Fruit fly (Drosophila melanogaster): ENCODE measurements around the gene CG15646.
A peak's percentile ranks its signal among the peaks of the same experiment; 100 is the strongest.

The CG15646 gene

DNA sequence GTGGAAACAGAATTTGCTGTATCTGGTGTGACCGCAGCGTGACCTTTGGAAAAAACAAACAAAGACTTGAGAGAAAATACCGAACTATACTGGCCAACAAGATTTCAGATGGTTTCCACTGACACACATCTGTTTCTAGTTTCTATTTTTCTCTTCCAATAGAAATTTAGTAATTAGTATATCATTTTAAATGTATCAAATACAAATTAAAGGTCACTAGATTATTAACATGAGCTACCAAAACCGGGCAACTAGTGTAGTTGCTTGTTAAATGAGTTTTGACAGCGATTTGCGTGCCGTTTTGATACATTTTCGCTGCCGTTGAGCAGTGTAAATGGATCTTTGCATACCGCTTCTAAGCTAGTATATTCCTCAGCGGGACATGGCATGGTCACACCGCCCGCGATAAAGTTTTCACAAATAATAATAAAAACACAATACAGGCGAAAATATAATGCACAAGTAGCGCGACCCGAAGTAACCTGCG lies 32.9 kb upstream of the CG15646 start, which contains the start of the genes Pis and Hap40 (continued):
- TF ChIP-seq Side (GFP tag; optimal IDR thresholded peaks at IDR 0.05) (no peak), CG4424 (GFP tag; optimal IDR thresholded peaks at IDR 0.05) (peak; percentile 56), p53 (GFP tag; optimal IDR thresholded peaks at IDR 0.05) (no peak), CG7987 (GFP tag; optimal IDR thresholded peaks at IDR 0.05) (no peak), dmrt99B (tag; optimal IDR thresholded peaks at IDR 0.05) (no peak), CG18476 (GFP tag; optimal IDR thresholded peaks at IDR 0.05) (peak; percentile 48), zen (tag; optimal IDR thresholded peaks at IDR 0.05) (peak; percentile 72), CG6272 (GFP tag; IDR thresholded peaks at IDR 0.05) (peak; percentile 57), CG11504 (tag; optimal IDR thresholded peaks at IDR 0.05) (peak; percentile 81), dimm (GFP tag; IDR thresholded peaks at IDR 0.05) (0 out of 2 replicates have a peak, but pooled peaks have one; percentile 15), gsb-n (tag; optimal IDR thresholded peaks at IDR 0.05) (peak; percentile 45), Optix (GFP tag; IDR thresholded peaks at IDR 0.05) (peak; percentile 34; the same call in 1 of the 3 replicates), pan (optimal IDR thresholded peaks at IDR 0.05) (no peak), pan (GFP tag; optimal IDR thresholded peaks at IDR 0.05 in 1 of 2, IDR thresholded peaks at IDR 0.05 in 1 of 2) (peak in 1 of 2 experiments; percentile 53), CG14710 (tag; optimal IDR thresholded peaks at IDR 0.05) (peak; percentile 87), h (optimal IDR thresholded peaks at IDR 0.05) (no peak), CG9609 (GFP tag; optimal IDR thresholded peaks at IDR 0.05) (peak; percentile 20), CG12071 (GFP tag; optimal IDR thresholded peaks at IDR 0.05) (no peak), odd (GFP tag; optimal IDR thresholded peaks at IDR 0.05) (no peak), chif (GFP tag; optimal IDR thresholded peaks at IDR 0.05) (peak; percentile 7 to 61), Ravus (GFP tag; IDR thresholded peaks at IDR 0.05) (no peak), crc (GFP tag; optimal IDR thresholded peaks at IDR 0.05) (no peak), HLHmδ (GFP tag; optimal IDR thresholded peaks at IDR 0.05) (no peak), Lhr (GFP tag; optimal IDR thresholded peaks at IDR 0.05) (peak; percentile 78), tll (GFP tag; optimal IDR thresholded peaks at IDR 0.05) (peak in 1 of 2 experiments; percentile 87), Hey (tag; optimal IDR thresholded peaks at IDR 0.05) (no peak), CG31365 (tag; optimal IDR thresholded peaks at IDR 0.05) (no peak), CG4730 (GFP tag; IDR thresholded peaks at IDR 0.05) (peak; percentile 39; the same call in 1 of the 2 replicates), NC2α (GFP tag; optimal IDR thresholded peaks at IDR 0.05) (no peak), fd96Cb (tag; optimal IDR thresholded peaks at IDR 0.05) (peak; percentile 70), Oaz (GFP tag; IDR thresholded peaks at IDR 0.05) (0 out of 2 replicates have a peak, but pooled peaks have one; percentile 34), bowl (GFP tag; IDR thresholded peaks at IDR 0.05) (no peak), CG12219 (GFP tag; optimal IDR thresholded peaks at IDR 0.05) (peak; percentile 43), CG12236 (GFP tag; optimal IDR thresholded peaks at IDR 0.05) (no peak), CG8089 (GFP tag; optimal IDR thresholded peaks at IDR 0.05) (no peak), NC2β (GFP tag; optimal IDR thresholded peaks at IDR 0.05) (peak; percentile 10), Hsf (GFP tag; optimal IDR thresholded peaks at IDR 0.05) (peak; percentile 77), ac (GFP tag; optimal IDR thresholded peaks at IDR 0.05) (no peak), CG9817 (tag; optimal IDR thresholded peaks at IDR 0.05) (peak; percentile 88), Dfd (GFP tag; optimal IDR thresholded peaks at IDR 0.05) (peak in 1 of 2 experiments; percentile 13), CG4404 (GFP tag; IDR thresholded peaks at IDR 0.05) (peak; percentile 68), CG2120 (GFP tag; optimal IDR thresholded peaks at IDR 0.05) (peak; percentile 81), CG4328 (GFP tag; optimal IDR thresholded peaks at IDR 0.05) (peak; percentile 31), Atf6 (GFP tag; IDR thresholded peaks at IDR 0.05) (peak; percentile 45; the same call in 1 of the 2 replicates), pros (GFP tag; optimal IDR thresholded peaks at IDR 0.05) (no peak), E2f1 (GFP tag; IDR thresholded peaks at IDR 0.05) (peak; percentile 17; the same call in 1 of the 2 replicates), Nf-YB (GFP tag; optimal IDR thresholded peaks at IDR 0.05) (peak; percentile 29), CG15269 (tag; optimal IDR thresholded peaks at IDR 0.05) (peak; percentile 78), CHES-1-like (GFP tag; optimal IDR thresholded peaks at IDR 0.05) (peak; percentile 30), CrebB (tag; optimal IDR thresholded peaks at IDR 0.05) (no peak), CG7556 (GFP tag; optimal IDR thresholded peaks at IDR 0.05) (peak; percentile 47)

Data from whole organism, embryonic.